Fruit fly (Drosophila melanogaster) whole organism, embryonic: ENCODE data around the gene CG10011.

ENCODE experiments used
- CG17802 ChIP-seq: fragments of 200-800 bp; sonication (Bioruptor generic); optimal IDR thresholded peaks from 2 replicates; lab custom pipeline; 2018; ENCODE audit warnings: missing biosample characterization, mild to moderate bottlenecking, missing genetic modification characterization, moderate library complexity
- twi ChIP-seq: fragments of 200-800 bp; optimal IDR thresholded peaks from 2 replicates; lab custom pipeline; 2019; ENCODE audit warnings: missing biosample characterization, mild to moderate bottlenecking, missing genetic modification characterization, moderate library complexity
- zfh2 ChIP-seq: fragments of 200-800 bp; sonication (Bioruptor generic); optimal IDR thresholded peaks from 2 replicates; lab custom pipeline; 2016; ENCODE audit warnings: missing biosample characterization, missing genetic modification characterization

dm6 chr3R:28633746-28634145 is 1.2 kb downstream of the CG10011 start:
- no peak for TF ChIP-seq twi (tag; lab: Kevin White, UChicago)
- TF ChIP-seq zfh2 = no peak
- TF ChIP-seq CG17802 (tag; lab: Kevin White, UChicago) = no peak
